Fruit fly (Drosophila melanogaster) whole organism: ENCODE results near the gene Syx5.

ENCODE experiments used
- CG8478 ChIP-seq: fragments of >200 bp; optimal IDR thresholded peaks from 2 replicates; lab custom pipeline; 2018; ENCODE audit warnings: inconsistent platforms
- EcR ChIP-seq, 2 experiments: fragments of >200 bp; optimal IDR thresholded peaks; 2 replicates each; lab custom pipeline; 2017; ENCODE audit warnings: missing biosample characterization in 2 of 2, missing genetic modification characterization in 2 of 2, missing genetic modification reagents in 2 of 2
- pan ChIP-seq: fragments of >200 bp; optimal IDR thresholded peaks from 2 replicates; lab custom pipeline; 2017
- psq ChIP-seq: fragments of >200 bp; optimal IDR thresholded peaks from 2 replicates; lab custom pipeline; 2017
- usp ChIP-seq: fragments of >200 bp; optimal IDR thresholded peaks from 2 replicates; lab custom pipeline; 2017; ENCODE audit warnings: missing biosample characterization, missing genetic modification characterization, mixed read lengths

dm6 chr2L:16323544-16323943, 16.4 kb downstream of the Syx5 start:
- TF ChIP-seq pan (lab: Kevin White, UChicago) = no peak
- no peak for TF ChIP-seq CG8478 (lab: Kevin White, UChicago)
- no peak for TF ChIP-seq EcR (GFP tag; optimal IDR thresholded peaks at IDR 0.05; lab: Kevin White, UChicago)
- TF ChIP-seq usp (GFP tag; lab: Kevin White, UChicago) = no peak
- TF ChIP-seq psq (lab: Kevin White, UChicago) = no peak
